Worm (Caenorhabditis elegans) whole organism, L3 larva: ENCODE measurements around the gene lgc-56.

Experiments used
- R02D3.7 ChIP-seq: fragments of 150-350 bp; optimal IDR thresholded peaks from 2 replicates; lab custom pipeline; 2014; ENCODE audit warnings: missing biosample characterization, missing genetic modification characterization
- ceh-16 ChIP-seq: sonication (generic microtip); optimal IDR thresholded peaks from 2 replicates; lab custom pipeline; 2017; ENCODE audit warnings: missing biosample characterization, missing genetic modification characterization
- elt-1 ChIP-seq: fragments of 150-350 bp; optimal IDR thresholded peaks from 2 replicates; lab custom pipeline; 2014; ENCODE audit warnings: missing biosample characterization, missing genetic modification characterization
- lin-15B ChIP-seq: fragments of 150-350 bp; optimal IDR thresholded peaks from 2 replicates; lab custom pipeline; 2014; ENCODE audit warnings: missing biosample characterization, missing genetic modification characterization
- pha-4 ChIP-seq: fragments of 150-350 bp; optimal IDR thresholded peaks from 2 replicates; lab custom pipeline; 2014; ENCODE audit warnings: missing biosample characterization, missing genetic modification reagents, missing genetic modification characterization
- tbx-2 ChIP-seq: sonication (generic microtip); optimal IDR thresholded peaks from 2 replicates; lab custom pipeline; 2016; ENCODE audit warnings: mild to moderate bottlenecking, missing genetic modification characterization, missing compliant biosample characterization
- unc-39 ChIP-seq: sonication (generic microtip); optimal IDR thresholded peaks from 4 replicates; lab custom pipeline; 2017; ENCODE audit warnings: missing biosample characterization, missing genetic modification characterization

- TF ChIP-seq pha-4 (tag; lab: Kevin White, UChicago) (no peak), ceh-16 (no peak), R02D3.7 (tag; lab: Kevin White, UChicago) (no peak), unc-39 (tag; lab: Kevin White, UChicago) (no peak), lin-15B (no peak), tbx-2 (no peak), elt-1 (tag; lab: Kevin White, UChicago) (no peak)
Observed at ce11 chrII:5130081-5130480, at the start of gene lgc-56.
